Fruit fly (Drosophila melanogaster) whole organism, embryonic: Measurements from ENCODE around the gene ftz-f1.

Source experiments
- Bgb ChIP-seq: fragments of 200-800 bp; sonication (Bioruptor generic); IDR thresholded peaks from 2 replicates; pipeline ENCODE4 v1.3.6; 2022; ENCODE audit warnings: missing biosample characterization, missing genetic modification characterization; ENCODE audit not compliant: partially characterized antibody
- CG10209 ChIP-seq: fragments of 200-800 bp; sonication (Bioruptor generic); optimal IDR thresholded peaks from 3 replicates; lab custom pipeline; 2017; ENCODE audit warnings: missing biosample characterization, mild to moderate bottlenecking, missing genetic modification characterization, missing genetic modification reagents
- CG10267 ChIP-seq: fragments of 200-800 bp; sonication (Bioruptor generic); optimal IDR thresholded peaks from 2 replicates; lab custom pipeline; 2018; ENCODE audit warnings: missing biosample characterization, mild to moderate bottlenecking, missing genetic modification characterization, moderate library complexity
- CG10979 ChIP-seq: fragments of 200-800 bp; sonication (Bioruptor generic); optimal IDR thresholded peaks from 2 replicates; lab custom pipeline; 2018; ENCODE audit warnings: missing biosample characterization, mild to moderate bottlenecking, missing genetic modification characterization, moderate library complexity
- CG12659 ChIP-seq: fragments of 200-800 bp; sonication (Bioruptor generic); optimal IDR thresholded peaks from 3 replicates; lab custom pipeline; 2017; ENCODE audit warnings: mild to moderate bottlenecking, missing biosample characterization, missing genetic modification reagents, missing genetic modification characterization
- CG12744 ChIP-seq: fragments of 200-800 bp; sonication (Bioruptor generic); optimal IDR thresholded peaks from 2 replicates; lab custom pipeline; 2016; ENCODE audit warnings: missing biosample characterization, missing genetic modification characterization
- CG14014 ChIP-seq: fragments of 200-800 bp; sonication (Bioruptor generic); IDR thresholded peaks from 2 replicates; pipeline ENCODE4 v1.3.6; 2022; ENCODE audit warnings: missing biosample characterization, missing genetic modification characterization
- CG14860 ChIP-seq: fragments of 200-800 bp; sonication (Bioruptor generic); IDR thresholded peaks from 3 replicates; pipeline ENCODE4 v1.3.6; 2022; ENCODE audit warnings: missing biosample characterization, missing genetic modification characterization; ENCODE audit not compliant: partially characterized antibody
- CG16815 ChIP-seq: fragments of 200-800 bp; sonication (Bioruptor generic); optimal IDR thresholded peaks from 3 replicates; lab custom pipeline; 2017; ENCODE audit warnings: missing biosample characterization, mild to moderate bottlenecking, missing genetic modification characterization
- CG17361 ChIP-seq: fragments of 200-800 bp; sonication (Bioruptor generic); IDR thresholded peaks from 3 replicates; pipeline ENCODE4 v1.3.6; 2022; ENCODE audit warnings: missing biosample characterization, missing genetic modification characterization
- CG17568 ChIP-seq: fragments of 200-800 bp; sonication (Bioruptor generic); optimal IDR thresholded peaks from 2 replicates; lab custom pipeline; 2018; ENCODE audit warnings: missing biosample characterization, mild to moderate bottlenecking, missing genetic modification characterization, moderate library complexity
- CG17912 ChIP-seq: fragments of 200-800 bp; sonication (Bioruptor generic); optimal IDR thresholded peaks from 2 replicates; lab custom pipeline; 2018; ENCODE audit warnings: missing biosample characterization, mild to moderate bottlenecking, missing genetic modification characterization
- CG3065 ChIP-seq: fragments of 200-800 bp; sonication (Bioruptor generic); optimal IDR thresholded peaks from 2 replicates; lab custom pipeline; 2016; ENCODE audit warnings: missing biosample characterization, missing genetic modification characterization
- CG6683 ChIP-seq: fragments of 200-800 bp; sonication (Bioruptor generic); optimal IDR thresholded peaks from 2 replicates; lab custom pipeline; 2017; ENCODE audit warnings: missing biosample characterization, mild to moderate bottlenecking, missing genetic modification characterization, missing genetic modification reagents
- CG7372 ChIP-seq: fragments of 200-800 bp; sonication (Bioruptor generic); IDR thresholded peaks from 2 replicates; pipeline ENCODE4 v1.3.6; 2022; ENCODE audit warnings: missing biosample characterization, missing genetic modification characterization
- CG7556 ChIP-seq: fragments of 200-800 bp; sonication (Bioruptor generic); optimal IDR thresholded peaks from 2 replicates; lab custom pipeline; 2017; ENCODE audit warnings: missing biosample characterization, mild to moderate bottlenecking, missing genetic modification characterization
- CG7987 ChIP-seq: fragments of 200-800 bp; sonication (Bioruptor generic); optimal IDR thresholded peaks from 2 replicates; lab custom pipeline; 2018; ENCODE audit warnings: missing biosample characterization, mild to moderate bottlenecking, missing genetic modification characterization, moderate library complexity
- CG8388 ChIP-seq: fragments of 200-800 bp; sonication (Bioruptor generic); optimal IDR thresholded peaks from 2 replicates; lab custom pipeline; 2019; ENCODE audit warnings: missing biosample characterization, mild to moderate bottlenecking, missing genetic modification characterization, moderate library complexity
- CkIIα-i1 ChIP-seq: fragments of 200-800 bp; sonication (Bioruptor generic); IDR thresholded peaks from 2 replicates; pipeline ENCODE4 v1.3.6; 2022; ENCODE audit warnings: missing biosample characterization, missing genetic modification characterization
- CrebB ChIP-seq: fragments of 200-800 bp; sonication (Bioruptor generic); optimal IDR thresholded peaks from 3 replicates; lab custom pipeline; 2018; ENCODE audit warnings: missing biosample characterization, mild to moderate bottlenecking, missing genetic modification characterization
- Dip2 ChIP-seq: fragments of 200-800 bp; sonication (Bioruptor generic); IDR thresholded peaks from 2 replicates; pipeline ENCODE4 v1.3.6; 2022; ENCODE audit warnings: missing biosample characterization, missing genetic modification characterization
- E2f1 ChIP-seq: fragments of 200-800 bp; sonication (Bioruptor generic); IDR thresholded peaks from 2 replicates; pipeline ENCODE4 v1.3.6; 2022; ENCODE audit warnings: missing biosample characterization, missing genetic modification characterization
- ERR ChIP-seq: fragments of 200-800 bp; sonication (Bioruptor generic); optimal IDR thresholded peaks from 2 replicates; lab custom pipeline; 2016; ENCODE audit warnings: missing biosample characterization, missing genetic modification characterization
- H15 ChIP-seq: fragments of 200-800 bp; sonication (Bioruptor generic); IDR thresholded peaks from 3 replicates; pipeline ENCODE4 v1.3.6; 2022; ENCODE audit warnings: missing biosample characterization, missing genetic modification characterization
- Nf-YB ChIP-seq: fragments of 200-800 bp; sonication (Bioruptor generic); optimal IDR thresholded peaks from 3 replicates; lab custom pipeline; 2019; ENCODE audit warnings: missing biosample characterization, mild to moderate bottlenecking, missing genetic modification characterization, moderate library complexity
- Oaz ChIP-seq: fragments of 200-800 bp; sonication (Bioruptor generic); IDR thresholded peaks from 2 replicates; pipeline ENCODE4 v1.3.6; 2022; ENCODE audit warnings: missing biosample characterization, missing genetic modification characterization
- Sin3A ChIP-seq: fragments of >200 bp; optimal IDR thresholded peaks from 2 replicates; lab custom pipeline; 2018
- bab2 ChIP-seq: fragments of 200-800 bp; sonication (Bioruptor generic); optimal IDR thresholded peaks from 2 replicates; lab custom pipeline; 2016; ENCODE audit warnings: missing biosample characterization, missing genetic modification characterization
- cas ChIP-seq: fragments of 200-800 bp; sonication (Bioruptor generic); IDR thresholded peaks from 2 replicates; pipeline ENCODE4 v1.3.6; 2022; ENCODE audit warnings: missing biosample characterization, missing genetic modification characterization
- cg ChIP-seq: fragments of 200-800 bp; sonication (Bioruptor generic); optimal IDR thresholded peaks from 3 replicates; lab custom pipeline; 2019; ENCODE audit warnings: missing biosample characterization, mild to moderate bottlenecking, missing genetic modification characterization, moderate library complexity
- crol ChIP-seq: fragments of 200-800 bp; sonication (Bioruptor generic); IDR thresholded peaks from 2 replicates; pipeline ENCODE4 v1.3.6; 2022; ENCODE audit warnings: missing biosample characterization, missing genetic modification characterization
- dimm ChIP-seq: fragments of 200-800 bp; sonication (Bioruptor generic); IDR thresholded peaks from 2 replicates; pipeline ENCODE4 v1.3.6; 2022; ENCODE audit warnings: missing biosample characterization, missing genetic modification characterization
- dmrt99B ChIP-seq: fragments of 200-800 bp; sonication (Bioruptor generic); optimal IDR thresholded peaks from 2 replicates; lab custom pipeline; 2018; ENCODE audit warnings: missing biosample characterization, mild to moderate bottlenecking, missing genetic modification characterization, moderate library complexity
- en ChIP-seq: fragments of 200-800 bp; sonication (Bioruptor generic); optimal IDR thresholded peaks from 2 replicates; lab custom pipeline; 2016; ENCODE audit warnings: missing biosample characterization, missing genetic modification characterization
- eve ChIP-seq, 2 experiments: fragments of >200 bp; optimal IDR thresholded peaks; 2 replicates each; lab custom pipeline; 2017; ENCODE audit warnings: missing biosample characterization in 2 of 2, missing genetic modification characterization in 2 of 2
- fd64A ChIP-seq: fragments of 200-800 bp; sonication (Bioruptor generic); optimal IDR thresholded peaks from 3 replicates; lab custom pipeline; 2018; ENCODE audit warnings: missing biosample characterization, mild to moderate bottlenecking, missing genetic modification characterization
- ftz-f1 ChIP-seq: fragments of 200-800 bp; sonication (Bioruptor generic); optimal IDR thresholded peaks from 2 replicates; lab custom pipeline; 2016; ENCODE audit warnings: missing biosample characterization, missing genetic modification characterization
- gro ChIP-seq: fragments of 200-800 bp; sonication (Bioruptor generic); optimal IDR thresholded peaks from 2 replicates; lab custom pipeline; 2016; ENCODE audit warnings: missing biosample characterization, missing genetic modification characterization
- hb ChIP-seq: fragments of 200-800 bp; sonication (Bioruptor generic); IDR thresholded peaks from 3 replicates; pipeline ENCODE4 v1.3.6; 2022; ENCODE audit warnings: missing biosample characterization, missing genetic modification characterization; ENCODE audit not compliant: partially characterized antibody
- inv ChIP-seq: fragments of 200-800 bp; sonication (Bioruptor generic); IDR thresholded peaks from 2 replicates; pipeline ENCODE4 v1.3.6; 2022; ENCODE audit warnings: missing biosample characterization, missing genetic modification characterization; ENCODE audit not compliant: partially characterized antibody
- jigr1 ChIP-seq: fragments of 200-800 bp; sonication (Bioruptor generic); IDR thresholded peaks from 3 replicates; pipeline ENCODE4 v1.3.6; 2022; ENCODE audit warnings: missing biosample characterization, missing genetic modification characterization
- schlank ChIP-seq: fragments of 200-800 bp; sonication (Bioruptor generic); optimal IDR thresholded peaks from 2 replicates; lab custom pipeline; 2018; ENCODE audit warnings: missing biosample characterization, mild to moderate bottlenecking, missing genetic modification characterization
- sima ChIP-seq: fragments of 200-800 bp; sonication (Bioruptor generic); optimal IDR thresholded peaks from 2 replicates; lab custom pipeline; 2016; ENCODE audit warnings: missing biosample characterization, missing genetic modification characterization
- slou ChIP-seq: fragments of 200-800 bp; sonication (Bioruptor generic); optimal IDR thresholded peaks from 3 replicates; lab custom pipeline; 2016; ENCODE audit warnings: missing biosample characterization, missing genetic modification characterization
- so ChIP-seq: fragments of 200-800 bp; sonication (Bioruptor generic); IDR thresholded peaks from 3 replicates; pipeline ENCODE4 v1.3.6; 2022; ENCODE audit warnings: missing biosample characterization, missing genetic modification characterization
- sob ChIP-seq: fragments of 200-800 bp; sonication (Bioruptor generic); IDR thresholded peaks from 2 replicates; pipeline ENCODE4 v1.3.6; 2022; ENCODE audit warnings: missing biosample characterization, missing genetic modification characterization
- tio ChIP-seq: fragments of 200-800 bp; sonication (Bioruptor generic); optimal IDR thresholded peaks from 2 replicates; lab custom pipeline; 2017; ENCODE audit warnings: missing biosample characterization, missing genetic modification characterization, inconsistent platforms
- trh ChIP-seq: fragments of 200-800 bp; sonication (Bioruptor generic); optimal IDR thresholded peaks from 2 replicates; lab custom pipeline; 2016; ENCODE audit warnings: missing biosample characterization, missing genetic modification characterization
- tup ChIP-seq: fragments of 200-800 bp; sonication (Bioruptor generic); optimal IDR thresholded peaks from 2 replicates; lab custom pipeline; 2016; ENCODE audit warnings: missing biosample characterization, mild to moderate bottlenecking, missing genetic modification characterization, moderate library complexity
- zfh2 ChIP-seq: fragments of 200-800 bp; sonication (Bioruptor generic); optimal IDR thresholded peaks from 2 replicates; lab custom pipeline; 2016; ENCODE audit warnings: missing biosample characterization, missing genetic modification characterization

The ftz-f1 gene

dm6 chr3L:18822450-18823220 lies 21.5 kb upstream of the ftz-f1 start, which contains the start of gene Cat (continued):
- TF ChIP-seq CG14014 (GFP tag; lab: Robert Waterston, UW) (peak; percentile 46; the same call in 1 of the 2 replicates), CG16815 (GFP tag; lab: Kevin White, UChicago) (no peak), CG10979 (tag; lab: Kevin White, UChicago) (peak; percentile 11), CG6683 (GFP tag; lab: Kevin White, UChicago) (no peak), CrebB (tag; lab: Kevin White, UChicago) (no peak), ftz-f1 (peak; percentile 73), ERR (GFP tag; lab: Kevin White, UChicago) (no peak), CG17912 (GFP tag; lab: Kevin White, UChicago) (peak; percentile 21), CG3065 (GFP tag; lab: Kevin White, UChicago) (no peak), CG10209 (GFP tag; lab: Kevin White, UChicago) (peak; percentile 24), Oaz (no peak), schlank (no peak), tio (GFP tag; lab: Kevin White, UChicago) (no peak), crol (GFP tag; lab: Robert Waterston, UW) (no peak), CkIIα-i1 (GFP tag; lab: Robert Waterston, UW) (no peak), tup (GFP tag; lab: Kevin White, UChicago) (no peak), CG17568 (no peak), CG7987 (peak; percentile 15), trh (GFP tag; lab: Kevin White, UChicago) (peak; percentile 5), zfh2 (GFP tag; lab: Kevin White, UChicago) (peak; percentile 22), fd64A (GFP tag; lab: Kevin White, UChicago) (no peak), sob (GFP tag; lab: Robert Waterston, UW) (peak; percentile 60; the same call in 1 of the 2 replicates), gro (GFP tag; lab: Kevin White, UChicago) (peak; percentile 36), so (GFP tag; lab: Robert Waterston, UW) (no peak), CG12744 (peak; percentile 10), CG8388 (GFP tag; lab: Kevin White, UChicago) (no peak), E2f1 (no peak), CG7556 (GFP tag; lab: Kevin White, UChicago) (peak; percentile 29), CG7372 (no peak), Dip2 (GFP tag; lab: Robert Waterston, UW) (no peak), CG10267 (tag; lab: Kevin White, UChicago) (peak; percentile 46), Bgb (GFP tag; lab: Robert Waterston, UW) (peak; percentile 84), CG14860 (GFP tag; lab: Robert Waterston, UW) (no peak; the same call in 1 of the 3 replicates), H15 (GFP tag; lab: Robert Waterston, UW) (no peak), hb (GFP tag; lab: Robert Waterston, UW) (peak; percentile 73), en (no peak), Nf-YB (GFP tag; lab: Kevin White, UChicago) (no peak), CG17361 (GFP tag; lab: Robert Waterston, UW) (peak; percentile 58; the same call in 2 of the 3 replicates), dmrt99B (tag; lab: Kevin White, UChicago) (no peak), sima (GFP tag; lab: Kevin White, UChicago) (no peak), CG12659 (GFP tag; lab: Kevin White, UChicago) (peak; percentile 50), Sin3A (lab: Kevin White, UChicago) (peak; percentile 1), jigr1 (GFP tag; lab: Robert Waterston, UW) (no peak), inv (GFP tag; lab: Robert Waterston, UW) (peak; percentile 77), eve (GFP tag; optimal IDR thresholded peaks at IDR 0.05; lab: Kevin White, UChicago) (no peak), bab2 (GFP tag; lab: Kevin White, UChicago) (peak; percentile 2), cas (0 out of 2 replicates have a peak, but pooled peaks have one; percentile 38), dimm (GFP tag; lab: Robert Waterston, UW) (no peak), cg (GFP tag; lab: Kevin White, UChicago) (peak; percentile 99), slou (GFP tag; lab: Kevin White, UChicago) (no peak)
